Worm (Caenorhabditis elegans) whole organism, early embryonic: ENCODE data around the gene ckb-1.

Source experiments
- B0310.2 ChIP-seq: sonication (generic microtip); optimal IDR thresholded peaks from 2 replicates; lab custom pipeline; 2016; ENCODE audit warnings: mild to moderate bottlenecking, missing genetic modification characterization, missing compliant biosample characterization
- F13C5.2 ChIP-seq: sonication (generic microtip); optimal IDR thresholded peaks from 2 replicates; lab custom pipeline; 2017; ENCODE audit warnings: mild to moderate bottlenecking, missing genetic modification characterization, inconsistent platforms, missing compliant biosample characterization
- aly-1 ChIP-seq: sonication (generic microtip); optimal IDR thresholded peaks from 2 replicates; lab custom pipeline; 2016; ENCODE audit warnings: missing genetic modification characterization, missing compliant biosample characterization
- ama-1 ChIP-seq: fragments of 150-350 bp; optimal IDR thresholded peaks from 2 replicates; lab custom pipeline; 2014
- ceh-13 ChIP-seq: fragments of 200-800 bp; sonication (Bioruptor generic); optimal IDR thresholded peaks from 2 replicates; lab custom pipeline; 2018; ENCODE audit warnings: mild to moderate bottlenecking, missing genetic modification characterization, missing compliant biosample characterization
- ceh-36 ChIP-seq: sonication (generic microtip); optimal IDR thresholded peaks from 2 replicates; lab custom pipeline; 2016; ENCODE audit warnings: missing genetic modification characterization, inconsistent platforms, missing compliant biosample characterization
- ets-7 ChIP-seq: sonication (generic microtip); optimal IDR thresholded peaks from 2 replicates; lab custom pipeline; 2016; ENCODE audit warnings: missing genotype, missing genetic modification characterization, missing compliant biosample characterization
- flt-1 ChIP-seq: fragments of 200-800 bp; sonication (Bioruptor generic); IDR thresholded peaks from 2 replicates; pipeline ENCODE4 v1.3.6; 2022; ENCODE audit warnings: missing genetic modification characterization, missing compliant biosample characterization
- hmg-4 ChIP-seq: fragments of 200-800 bp; sonication (Bioruptor generic); optimal IDR thresholded peaks from 2 replicates; lab custom pipeline; 2018; ENCODE audit warnings: mild to moderate bottlenecking, missing genetic modification characterization, missing compliant biosample characterization
- hnd-1 ChIP-seq: sonication (generic microtip); optimal IDR thresholded peaks from 2 replicates; lab custom pipeline; 2016; ENCODE audit warnings: missing genetic modification characterization, missing compliant biosample characterization
- pes-1 ChIP-seq: fragments of 200-800 bp; sonication (Bioruptor generic); IDR thresholded peaks from 2 replicates; pipeline ENCODE4 v1.3.6; 2022; ENCODE audit warnings: missing genetic modification reagents, missing genetic modification characterization, missing compliant biosample characterization
- scrt-1 ChIP-seq: fragments of 200-800 bp; sonication (Bioruptor generic); IDR thresholded peaks from 2 replicates; pipeline ENCODE4 v1.3.6; 2022; ENCODE audit warnings: missing genetic modification characterization, missing compliant biosample characterization
- tbx-37 ChIP-seq: fragments of 200-800 bp; sonication (Bioruptor generic); conservative IDR thresholded peaks from 2 replicates; pipeline ENCODE4 v1.3.6; 2022; ENCODE audit warnings: missing genetic modification reagents, missing genetic modification characterization, missing compliant biosample characterization
- tra-4 ChIP-seq: sonication (generic microtip); optimal IDR thresholded peaks from 2 replicates; lab custom pipeline; 2017; ENCODE audit warnings: missing genetic modification characterization, missing compliant biosample characterization

DNA sequence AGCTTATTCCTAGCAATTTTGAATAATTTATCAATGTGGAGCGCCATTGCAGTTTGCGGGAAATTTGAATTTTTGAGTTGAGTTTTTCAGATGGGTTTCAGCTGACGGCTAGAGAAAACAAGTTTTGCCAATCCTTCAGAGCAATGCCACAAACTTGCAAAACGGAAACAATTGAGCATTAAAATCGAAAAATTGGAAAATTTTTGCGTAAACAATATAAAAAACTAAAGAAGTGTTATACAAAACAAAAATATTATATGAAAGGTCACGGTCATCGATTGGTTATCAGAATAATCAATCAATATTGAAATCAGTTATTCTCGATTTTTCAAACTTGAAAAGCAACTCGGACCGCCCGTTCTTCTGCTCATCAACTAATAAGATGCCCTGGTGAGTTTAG, 36.1 kb downstream of the ckb-1 start, which contains the start of gene R07E5.15:
- TF ChIP-seq F13C5.2 (tag; lab: Kevin White, UChicago) (no peak), ama-1 (lab: Kevin White, UChicago) (no peak), flt-1 (GFP tag; lab: Robert Waterston, UW) (no peak), B0310.2 (tag; lab: Kevin White, UChicago) (no peak), aly-1 (no peak), ceh-13 (GFP tag; lab: Kevin White, UChicago) (no peak), tra-4 (tag; lab: Kevin White, UChicago) (no peak), tbx-37 (GFP tag; lab: Robert Waterston, UW) (no peak), pes-1 (GFP tag; lab: Robert Waterston, UW) (no peak), ets-7 (tag; lab: Kevin White, UChicago) (no peak), hmg-4 (GFP tag; lab: Kevin White, UChicago) (no peak), scrt-1 (GFP tag; lab: Robert Waterston, UW) (no peak), ceh-36 (tag; lab: Kevin White, UChicago) (no peak), hnd-1 (tag; lab: Kevin White, UChicago) (no peak)
